Fruit fly (Drosophila melanogaster) whole organism, adult: ENCODE measurements around the gene Pka-C1.

Experiments used
- CG11617 ChIP-seq: fragments of 200-800 bp; sonication (Bioruptor generic); optimal IDR thresholded peaks from 2 replicates; lab custom pipeline; 2017; ENCODE audit warnings: mild to moderate bottlenecking, missing biosample characterization, missing genetic modification reagents, missing genetic modification characterization
- CG12768 ChIP-seq: fragments of 200-800 bp; sonication (Bioruptor generic); optimal IDR thresholded peaks from 2 replicates; lab custom pipeline; 2017; ENCODE audit warnings: missing biosample characterization, missing genetic modification characterization, mild to moderate bottlenecking, moderate library complexity, missing genetic modification reagents
- CG14711 ChIP-seq: fragments of 200-800 bp; sonication (Bioruptor generic); optimal IDR thresholded peaks from 2 replicates; lab custom pipeline; 2018; ENCODE audit warnings: missing biosample characterization, mild to moderate bottlenecking, missing genetic modification characterization, moderate library complexity
- CG1620 ChIP-seq: fragments of 200-800 bp; sonication (Bioruptor generic); optimal IDR thresholded peaks from 2 replicates; lab custom pipeline; 2016; ENCODE audit warnings: missing biosample characterization, missing genetic modification characterization
- CG33017 ChIP-seq: fragments of 200-800 bp; sonication (Bioruptor generic); optimal IDR thresholded peaks from 2 replicates; lab custom pipeline; 2018; ENCODE audit warnings: missing biosample characterization, mild to moderate bottlenecking, missing genetic modification characterization, moderate library complexity
- CG5204 ChIP-seq: fragments of 200-800 bp; sonication (Bioruptor generic); optimal IDR thresholded peaks from 2 replicates; lab custom pipeline; 2016; ENCODE audit warnings: missing biosample characterization, missing genetic modification characterization
- CG7045 ChIP-seq: fragments of 200-800 bp; sonication (Bioruptor generic); optimal IDR thresholded peaks from 2 replicates; lab custom pipeline; 2017; ENCODE audit warnings: missing biosample characterization, mild to moderate bottlenecking, missing genetic modification characterization
- CG7101 ChIP-seq: fragments of 200-800 bp; sonication (Bioruptor generic); optimal IDR thresholded peaks from 2 replicates; lab custom pipeline; 2018; ENCODE audit warnings: missing biosample characterization, mild to moderate bottlenecking, missing genetic modification characterization, moderate library complexity
- Clk ChIP-seq: fragments of 200-800 bp; sonication (Bioruptor generic); optimal IDR thresholded peaks from 2 replicates; lab custom pipeline; 2017; ENCODE audit warnings: missing biosample characterization, missing genetic modification characterization
- Crg-1 ChIP-seq: fragments of 200-800 bp; sonication (Bioruptor generic); optimal IDR thresholded peaks from 2 replicates; lab custom pipeline; 2016; ENCODE audit warnings: missing biosample characterization, missing genetic modification characterization
- Hr96 ChIP-seq: fragments of 200-800 bp; sonication (Bioruptor generic); optimal IDR thresholded peaks from 2 replicates; lab custom pipeline; 2016; ENCODE audit warnings: missing biosample characterization, missing genetic modification characterization
- Mnt ChIP-seq: fragments of 200-800 bp; sonication (Bioruptor generic); optimal IDR thresholded peaks from 2 replicates; lab custom pipeline; 2016; ENCODE audit warnings: missing biosample characterization, mild to moderate bottlenecking, missing genetic modification characterization
- bab1 ChIP-seq: fragments of 200-800 bp; sonication (Bioruptor generic); optimal IDR thresholded peaks from 3 replicates; lab custom pipeline; 2019; ENCODE audit warnings: missing biosample characterization, mild to moderate bottlenecking, missing genetic modification characterization, moderate library complexity
- cic ChIP-seq: fragments of 200-800 bp; sonication (Bioruptor generic); optimal IDR thresholded peaks from 2 replicates; lab custom pipeline; 2017; ENCODE audit warnings: missing biosample characterization, mild to moderate bottlenecking, missing genetic modification characterization, moderate library complexity
- cnc ChIP-seq, 2 experiments: fragments of >200 bp; optimal IDR thresholded peaks; 2 replicates each; lab custom pipeline; 2017
- kay ChIP-seq: fragments of 200-800 bp; sonication (Bioruptor generic); peaks from one replicate; lab custom pipeline; 2016; ENCODE audit warnings: missing biosample characterization, missing genetic modification characterization, borderline replicate concordance
- ovo ChIP-seq: fragments of 200-800 bp; sonication (Bioruptor generic); optimal IDR thresholded peaks from 2 replicates; lab custom pipeline; 2016; ENCODE audit warnings: missing biosample characterization, missing genetic modification characterization
- pad ChIP-seq: fragments of 200-800 bp; sonication (Bioruptor generic); optimal IDR thresholded peaks from 3 replicates; lab custom pipeline; 2017; ENCODE audit warnings: missing biosample characterization, missing genetic modification characterization, mild to moderate bottlenecking, moderate library complexity, missing genetic modification reagents
- tj ChIP-seq: fragments of 200-800 bp; sonication (Bioruptor generic); optimal IDR thresholded peaks from 3 replicates; lab custom pipeline; 2017; ENCODE audit warnings: missing biosample characterization, mild to moderate bottlenecking, missing genetic modification characterization, moderate library complexity
- toe ChIP-seq: fragments of 200-800 bp; sonication (Bioruptor generic); optimal IDR thresholded peaks from 2 replicates; lab custom pipeline; 2016; ENCODE audit warnings: missing biosample characterization, missing genetic modification characterization

Gene Pka-C1

DNA sequence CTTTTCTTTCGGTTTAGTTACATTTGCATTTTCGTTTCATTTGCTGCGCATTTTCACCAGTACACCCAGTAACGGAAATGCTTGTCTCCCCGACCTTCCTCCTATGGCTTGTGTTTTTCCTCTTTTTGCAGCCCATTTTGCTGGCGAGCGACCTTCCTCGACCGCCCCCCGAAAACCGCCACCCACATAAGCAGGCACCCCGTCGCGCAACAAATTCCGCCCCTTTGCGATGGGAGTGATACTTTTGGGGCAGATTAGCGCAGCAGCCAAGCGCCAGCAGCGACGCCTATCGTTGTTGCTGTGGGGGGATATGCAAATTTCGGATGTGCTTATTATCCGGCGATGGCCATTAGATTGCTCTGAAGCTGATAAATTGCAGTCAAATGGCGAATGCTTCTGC lies 25.9 kb downstream of the Pka-C1 start:
- TF ChIP-seq CG33017 (tag; lab: Kevin White, UChicago) (no peak), CG7101 (tag; lab: Kevin White, UChicago) (no peak)

DNA sequence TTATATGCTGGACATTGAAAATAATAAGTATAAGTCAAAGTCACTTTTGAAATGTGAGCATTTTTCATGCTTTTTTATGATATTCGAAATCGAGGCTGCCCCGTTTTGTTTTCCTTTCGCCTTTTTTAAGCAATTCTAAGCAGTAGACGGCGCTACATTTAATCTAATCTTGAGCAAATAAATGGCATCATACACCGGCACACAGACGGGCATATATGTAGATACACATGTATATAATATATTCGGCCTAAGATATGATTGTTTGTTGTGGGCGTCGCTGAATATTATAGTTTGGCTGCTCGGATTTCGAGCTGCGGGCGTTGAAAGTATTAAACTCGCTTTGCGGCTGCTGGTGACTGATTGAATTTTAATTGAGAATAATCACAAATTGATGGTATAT lies 26.9 kb downstream of the Pka-C1 start:
- TF ChIP-seq tj (GFP tag; lab: Kevin White, UChicago) (no peak), CG33017 (tag; lab: Kevin White, UChicago) (no peak), CG7045 (no peak), CG1620 (no peak), Mnt (no peak), CG14711 (tag; lab: Kevin White, UChicago) (no peak), CG5204 (GFP tag; lab: Kevin White, UChicago) (no peak), Hr96 (GFP tag; lab: Kevin White, UChicago) (no peak), cnc (optimal IDR thresholded peaks at IDR 0.05; lab: Kevin White, UChicago) (no peak), Clk (GFP tag; lab: Kevin White, UChicago) (no peak), bab1 (GFP tag; lab: Kevin White, UChicago) (no peak), Crg-1 (GFP tag; lab: Kevin White, UChicago) (no peak), toe (GFP tag; lab: Kevin White, UChicago) (no peak), cic (GFP tag; lab: Kevin White, UChicago) (no peak), ovo (GFP tag; lab: Kevin White, UChicago) (no peak), CG12768 (no peak)

dm6 chr2L:9670909-9671422 lies 28.1 kb downstream of the Pka-C1 start:
- no peak for TF ChIP-seq ovo (GFP tag; lab: Kevin White, UChicago)
- no peak for TF ChIP-seq Crg-1 (GFP tag; lab: Kevin White, UChicago)
- no peak for TF ChIP-seq Hr96 (GFP tag; lab: Kevin White, UChicago)
- TF ChIP-seq tj (GFP tag; lab: Kevin White, UChicago) = no peak
- TF ChIP-seq pad (GFP tag; lab: Kevin White, UChicago) = no peak
- TF ChIP-seq CG11617 (GFP tag; lab: Kevin White, UChicago) = no peak
- TF ChIP-seq bab1 (GFP tag; lab: Kevin White, UChicago) = no peak
- TF ChIP-seq CG7045 = no peak

DNA sequence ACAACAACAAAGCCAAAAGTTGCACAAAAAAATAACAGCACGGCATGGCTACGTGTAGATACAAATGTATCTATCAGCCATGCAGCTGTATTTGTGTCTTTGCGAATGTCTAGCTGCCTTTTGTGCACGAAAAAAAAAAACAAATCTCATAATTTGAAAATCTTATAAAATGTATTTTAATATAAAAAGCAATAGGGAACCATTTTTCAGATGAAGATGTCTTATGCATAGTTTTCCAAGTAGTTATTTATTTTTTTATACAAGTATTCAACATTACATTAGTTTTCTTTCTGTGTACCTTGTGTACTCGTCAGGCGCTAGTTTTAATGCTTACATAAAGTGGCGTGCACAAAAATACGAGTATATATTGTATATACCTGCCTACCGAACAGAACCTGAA lies 29.7 kb downstream of the Pka-C1 start:
- TF ChIP-seq CG5204 (GFP tag; lab: Kevin White, UChicago) (no peak), toe (GFP tag; lab: Kevin White, UChicago) (peak; percentile 28), CG7101 (tag; lab: Kevin White, UChicago) (peak; percentile 29), ovo (GFP tag; lab: Kevin White, UChicago) (no peak), CG33017 (tag; lab: Kevin White, UChicago) (peak; percentile 26), tj (GFP tag; lab: Kevin White, UChicago) (no peak), Crg-1 (GFP tag; lab: Kevin White, UChicago) (no peak), CG14711 (tag; lab: Kevin White, UChicago) (peak; percentile 49), kay (GFP tag; lab: Kevin White, UChicago) (no peak), CG1620 (no peak), CG11617 (GFP tag; lab: Kevin White, UChicago) (no peak), bab1 (GFP tag; lab: Kevin White, UChicago) (no peak), Clk (GFP tag; lab: Kevin White, UChicago) (no peak), CG12768 (peak; percentile 3), Hr96 (GFP tag; lab: Kevin White, UChicago) (no peak), CG7045 (peak; percentile 34), cic (GFP tag; lab: Kevin White, UChicago) (no peak), pad (GFP tag; lab: Kevin White, UChicago) (no peak), Mnt (no peak)

dm6 chr2L:9662977-9663376 lies 36.1 kb downstream of the Pka-C1 start:
- TF ChIP-seq tj (GFP tag; lab: Kevin White, UChicago) = no peak
- TF ChIP-seq CG14711 (tag; lab: Kevin White, UChicago) = no peak
- no peak for TF ChIP-seq CG1620
- TF ChIP-seq Hr96 (GFP tag; lab: Kevin White, UChicago) = no peak

DNA sequence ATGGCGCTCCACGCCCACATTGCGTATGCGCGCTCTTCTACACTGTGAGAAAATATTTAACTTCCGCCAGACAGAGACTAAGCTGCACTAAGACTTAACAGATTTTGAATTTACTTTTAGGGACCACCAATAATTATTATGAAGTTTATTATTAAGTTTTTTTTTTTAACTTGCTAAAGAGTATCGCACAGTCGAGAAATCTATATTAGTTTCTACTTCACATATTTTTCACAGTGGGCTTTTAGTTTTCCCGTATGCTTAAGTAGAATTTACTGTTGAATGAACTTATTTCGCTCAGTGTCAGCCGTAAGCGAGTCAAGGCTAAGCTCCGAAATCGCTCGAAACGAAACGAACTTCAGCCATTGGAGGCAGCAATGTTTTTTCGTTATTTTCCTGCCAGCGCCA lies 38.6 kb downstream of the Pka-C1 start:
- no peak for TF ChIP-seq Hr96 (GFP tag; lab: Kevin White, UChicago)
- TF ChIP-seq Clk (GFP tag; lab: Kevin White, UChicago) = no peak
- TF ChIP-seq toe (GFP tag; lab: Kevin White, UChicago) = no peak
- no peak for TF ChIP-seq ovo (GFP tag; lab: Kevin White, UChicago)
- peak; percentile 2 for TF ChIP-seq CG11617 (GFP tag; lab: Kevin White, UChicago)
- peak; percentile 19 for TF ChIP-seq CG33017 (tag; lab: Kevin White, UChicago)
- no peak for TF ChIP-seq CG7101 (tag; lab: Kevin White, UChicago)
- no peak for TF ChIP-seq cnc (optimal IDR thresholded peaks at IDR 0.05; lab: Kevin White, UChicago)
- TF ChIP-seq Crg-1 (GFP tag; lab: Kevin White, UChicago) = no peak
- TF ChIP-seq CG1620 = no peak
- peak; percentile 12 for TF ChIP-seq CG12768
- no peak for TF ChIP-seq tj (GFP tag; lab: Kevin White, UChicago)
- TF ChIP-seq pad (GFP tag; lab: Kevin White, UChicago) = no peak
- TF ChIP-seq Mnt = no peak
- no peak for TF ChIP-seq cic (GFP tag; lab: Kevin White, UChicago)
- TF ChIP-seq CG14711 (tag; lab: Kevin White, UChicago) = no peak
- TF ChIP-seq CG5204 (GFP tag; lab: Kevin White, UChicago) = peak; percentile 41
- TF ChIP-seq bab1 (GFP tag; lab: Kevin White, UChicago) = no peak
- peak; percentile 62 for TF ChIP-seq CG7045
- no peak for TF ChIP-seq kay (GFP tag; lab: Kevin White, UChicago)
